Fruit fly (Drosophila melanogaster) whole organism, embryonic: Measurements from ENCODE around the gene PK2-R2.

Experiments
- B-H1 ChIP-seq: fragments of 200-800 bp; sonication (Bioruptor generic); IDR thresholded peaks from 3 replicates; pipeline ENCODE4 v1.3.6; 2022; ENCODE audit warnings: missing biosample characterization, missing genetic modification characterization
- BEAF-32 ChIP-seq: fragments of 200-800 bp; sonication (Bioruptor generic); optimal IDR thresholded peaks from 3 replicates; lab custom pipeline; 2017; ENCODE audit warnings: missing biosample characterization, missing genetic modification characterization, mild to moderate bottlenecking, moderate library complexity, missing genetic modification reagents
- CG11504 ChIP-seq: fragments of 200-800 bp; sonication (Bioruptor generic); optimal IDR thresholded peaks from 3 replicates; lab custom pipeline; 2019; ENCODE audit warnings: missing biosample characterization, mild to moderate bottlenecking, missing genetic modification characterization, moderate library complexity
- CG12942 ChIP-seq: fragments of 200-800 bp; sonication (Bioruptor generic); optimal IDR thresholded peaks from 3 replicates; lab custom pipeline; 2016; ENCODE audit warnings: missing biosample characterization, missing genetic modification characterization
- CG14441 ChIP-seq: fragments of 200-800 bp; sonication (Bioruptor generic); IDR thresholded peaks from 2 replicates; pipeline ENCODE4 v1.3.6; 2022; ENCODE audit warnings: missing biosample characterization, missing genetic modification characterization
- CG14710 ChIP-seq: fragments of 200-800 bp; sonication (Bioruptor generic); optimal IDR thresholded peaks from 3 replicates; lab custom pipeline; 2019; ENCODE audit warnings: missing biosample characterization, mild to moderate bottlenecking, missing genetic modification characterization, moderate library complexity
- CG15011 ChIP-seq: fragments of 200-800 bp; sonication (Bioruptor generic); optimal IDR thresholded peaks from 3 replicates; lab custom pipeline; 2018; ENCODE audit warnings: missing biosample characterization, mild to moderate bottlenecking, missing genetic modification characterization
- CG17359 ChIP-seq: fragments of 200-800 bp; sonication (Bioruptor generic); optimal IDR thresholded peaks from 3 replicates; lab custom pipeline; 2018; ENCODE audit warnings: missing biosample characterization, mild to moderate bottlenecking, missing genetic modification characterization, moderate library complexity
- CG17361 ChIP-seq: fragments of 200-800 bp; sonication (Bioruptor generic); IDR thresholded peaks from 3 replicates; pipeline ENCODE4 v1.3.6; 2022; ENCODE audit warnings: missing biosample characterization, missing genetic modification characterization
- CG18764 ChIP-seq: fragments of 200-800 bp; sonication (Bioruptor generic); optimal IDR thresholded peaks from 3 replicates; lab custom pipeline; 2016; ENCODE audit warnings: missing biosample characterization, missing genetic modification characterization
- CG2199 ChIP-seq: fragments of 200-800 bp; sonication (Bioruptor generic); IDR thresholded peaks from 3 replicates; pipeline ENCODE4 v1.3.6; 2022; ENCODE audit warnings: missing biosample characterization, missing genetic modification characterization
- CG30431 ChIP-seq: fragments of 200-800 bp; sonication (Bioruptor generic); optimal IDR thresholded peaks from 2 replicates; lab custom pipeline; 2017; ENCODE audit warnings: missing biosample characterization, missing genetic modification characterization
- CG3065 ChIP-seq: fragments of 200-800 bp; sonication (Bioruptor generic); optimal IDR thresholded peaks from 2 replicates; lab custom pipeline; 2016; ENCODE audit warnings: missing biosample characterization, missing genetic modification characterization
- CG32532 ChIP-seq: fragments of 200-800 bp; sonication (Bioruptor generic); IDR thresholded peaks from 2 replicates; pipeline ENCODE4 v1.3.6; 2022; ENCODE audit warnings: missing biosample characterization, missing genetic modification characterization
- CG3281 ChIP-seq: fragments of 200-800 bp; sonication (Bioruptor generic); optimal IDR thresholded peaks from 3 replicates; lab custom pipeline; 2017; ENCODE audit warnings: missing biosample characterization, mild to moderate bottlenecking, missing genetic modification characterization
- CG6854 ChIP-seq: fragments of 200-800 bp; sonication (Bioruptor generic); optimal IDR thresholded peaks from 3 replicates; lab custom pipeline; 2017; ENCODE audit warnings: missing biosample characterization, mild to moderate bottlenecking, missing genetic modification characterization
- CG8290 ChIP-seq, 3 experiments: fragments of 200-800 bp; sonication (Bioruptor generic); optimal IDR thresholded peaks; 2 replicates each; lab custom pipeline; 2016 to 2019; ENCODE audit warnings: missing biosample characterization in 3 of 3, missing genetic modification characterization in 3 of 3, mild to moderate bottlenecking in 2 of 3, moderate library complexity in 1 of 3
- CTCF ChIP-seq: fragments of 200-800 bp; sonication (Bioruptor generic); optimal IDR thresholded peaks from 2 replicates; lab custom pipeline; 2017; ENCODE audit warnings: missing biosample characterization, mild to moderate bottlenecking, missing genetic modification characterization, moderate library complexity
- Chrac-16 ChIP-seq: fragments of 200-800 bp; sonication (Bioruptor generic); optimal IDR thresholded peaks from 3 replicates; lab custom pipeline; 2016; ENCODE audit warnings: missing biosample characterization, missing genetic modification characterization
- CkIIα-i1 ChIP-seq: fragments of 200-800 bp; sonication (Bioruptor generic); IDR thresholded peaks from 2 replicates; pipeline ENCODE4 v1.3.6; 2022; ENCODE audit warnings: missing biosample characterization, missing genetic modification characterization
- D ChIP-seq, 2 experiments: fragments of 200-800 bp in 1 of 2; fragments of >200 bp in 1 of 2; sonication (Bioruptor generic) in 1 of 2; optimal IDR thresholded peaks; 2 replicates in 1 of 2; 3 replicates in 1 of 2; lab custom pipeline; 2017; ENCODE audit warnings: mild to moderate bottlenecking in 1 of 2, missing biosample characterization in 1 of 2, missing genetic modification characterization in 1 of 2, missing genetic modification reagents in 1 of 2
- Dip3 ChIP-seq: fragments of 200-800 bp; sonication (Bioruptor generic); optimal IDR thresholded peaks from 3 replicates; lab custom pipeline; 2016; ENCODE audit warnings: missing biosample characterization, missing genetic modification characterization
- Dll ChIP-seq: fragments of 200-800 bp; sonication (Bioruptor generic); IDR thresholded peaks from 4 replicates; pipeline ENCODE4 v1.3.6; 2022; ENCODE audit warnings: missing biosample characterization, missing genetic modification characterization; ENCODE audit not compliant: partially characterized antibody
- Drgx ChIP-seq: fragments of 200-800 bp; sonication (Bioruptor generic); IDR thresholded peaks from 2 replicates; pipeline ENCODE4 v1.3.6; 2022; ENCODE audit warnings: missing biosample characterization, missing genetic modification characterization
- MESR4 ChIP-seq: fragments of 200-800 bp; sonication (Bioruptor generic); optimal IDR thresholded peaks from 2 replicates; lab custom pipeline; 2018; ENCODE audit warnings: missing biosample characterization, mild to moderate bottlenecking, missing genetic modification characterization, moderate library complexity
- Max ChIP-seq: fragments of 200-800 bp; sonication (Bioruptor generic); optimal IDR thresholded peaks from 2 replicates; lab custom pipeline; 2016; ENCODE audit warnings: missing biosample characterization, mild to moderate bottlenecking, missing genetic modification characterization
- Med ChIP-seq: fragments of 200-800 bp; sonication (Bioruptor generic); peaks from one replicate; lab custom pipeline; 2016; ENCODE audit warnings: missing biosample characterization, missing genetic modification characterization, mild to moderate bottlenecking, inconsistent platforms, moderate library complexity
- NC2α ChIP-seq: fragments of 200-800 bp; sonication (Bioruptor generic); optimal IDR thresholded peaks from 2 replicates; lab custom pipeline; 2016; ENCODE audit warnings: missing biosample characterization, missing genetic modification characterization
- Nf-YB ChIP-seq: fragments of 200-800 bp; sonication (Bioruptor generic); optimal IDR thresholded peaks from 3 replicates; lab custom pipeline; 2019; ENCODE audit warnings: missing biosample characterization, mild to moderate bottlenecking, missing genetic modification characterization, moderate library complexity
- Oaz ChIP-seq: fragments of 200-800 bp; sonication (Bioruptor generic); IDR thresholded peaks from 2 replicates; pipeline ENCODE4 v1.3.6; 2022; ENCODE audit warnings: missing biosample characterization, missing genetic modification characterization
- Opbp ChIP-seq: fragments of 200-800 bp; sonication (Bioruptor generic); IDR thresholded peaks from 3 replicates; pipeline ENCODE4 v1.3.6; 2022; ENCODE audit warnings: missing biosample characterization, missing genetic modification characterization; ENCODE audit not compliant: partially characterized antibody
- Side ChIP-seq: fragments of 200-800 bp; sonication (Bioruptor generic); optimal IDR thresholded peaks from 2 replicates; lab custom pipeline; 2016; ENCODE audit warnings: missing biosample characterization, missing genetic modification characterization
- Trl ChIP-seq, 3 experiments: fragments of >200 bp in 2 of 3; fragments of 200-800 bp in 1 of 3; sonication (Bioruptor generic) in 1 of 3; optimal IDR thresholded peaks; 2 replicates in 1 of 3; 3 replicates in 2 of 3; lab custom pipeline; 2016 to 2017; ENCODE audit warnings: missing biosample characterization in 1 of 3, missing genetic modification characterization in 1 of 3
- al ChIP-seq: fragments of 200-800 bp; sonication (Bioruptor generic); IDR thresholded peaks from 2 replicates; pipeline ENCODE4 v1.3.6; 2022; ENCODE audit warnings: missing biosample characterization, missing genetic modification characterization
- btn ChIP-seq: fragments of 200-800 bp; sonication (Bioruptor generic); optimal IDR thresholded peaks from 2 replicates; lab custom pipeline; 2016; ENCODE audit warnings: missing biosample characterization, missing genetic modification characterization
- gro ChIP-seq: fragments of 200-800 bp; sonication (Bioruptor generic); optimal IDR thresholded peaks from 2 replicates; lab custom pipeline; 2016; ENCODE audit warnings: missing biosample characterization, missing genetic modification characterization
- hb ChIP-seq: fragments of 200-800 bp; sonication (Bioruptor generic); IDR thresholded peaks from 3 replicates; pipeline ENCODE4 v1.3.6; 2022; ENCODE audit warnings: missing biosample characterization, missing genetic modification characterization; ENCODE audit not compliant: partially characterized antibody
- insv ChIP-seq, 2 experiments: fragments of 200-800 bp; sonication (Bioruptor generic); optimal IDR thresholded peaks; 3 replicates each; lab custom pipeline; 2016 to 2018; ENCODE audit warnings: missing biosample characterization in 2 of 2, missing genetic modification characterization in 2 of 2
- kni ChIP-seq: fragments of 200-800 bp; sonication (Bioruptor generic); optimal IDR thresholded peaks from 3 replicates; lab custom pipeline; 2017; ENCODE audit warnings: mild to moderate bottlenecking, missing biosample characterization, missing genetic modification reagents, missing genetic modification characterization
- lab ChIP-seq: fragments of 200-800 bp; sonication (Bioruptor generic); optimal IDR thresholded peaks from 3 replicates; lab custom pipeline; 2017; ENCODE audit warnings: missing biosample characterization, missing genetic modification characterization, mild to moderate bottlenecking, moderate library complexity, missing genetic modification reagents
- pb ChIP-seq: fragments of 200-800 bp; sonication (Bioruptor generic); optimal IDR thresholded peaks from 3 replicates; lab custom pipeline; 2016; ENCODE audit warnings: missing biosample characterization, missing genetic modification characterization
- schlank ChIP-seq: fragments of 200-800 bp; sonication (Bioruptor generic); optimal IDR thresholded peaks from 2 replicates; lab custom pipeline; 2018; ENCODE audit warnings: missing biosample characterization, mild to moderate bottlenecking, missing genetic modification characterization
- sd ChIP-seq: fragments of 200-800 bp; sonication (Bioruptor generic); optimal IDR thresholded peaks from 3 replicates; lab custom pipeline; 2018; ENCODE audit warnings: missing biosample characterization, mild to moderate bottlenecking, missing genetic modification characterization, moderate library complexity
- sima ChIP-seq: fragments of 200-800 bp; sonication (Bioruptor generic); optimal IDR thresholded peaks from 2 replicates; lab custom pipeline; 2016; ENCODE audit warnings: missing biosample characterization, missing genetic modification characterization
- so ChIP-seq: fragments of 200-800 bp; sonication (Bioruptor generic); IDR thresholded peaks from 3 replicates; pipeline ENCODE4 v1.3.6; 2022; ENCODE audit warnings: missing biosample characterization, missing genetic modification characterization
- zen ChIP-seq: fragments of 200-800 bp; sonication (Bioruptor generic); optimal IDR thresholded peaks from 3 replicates; lab custom pipeline; 2018; ENCODE audit warnings: missing biosample characterization, mild to moderate bottlenecking, missing genetic modification characterization, moderate library complexity

Gene PK2-R2

dm6 chr3R:13364175-13365174 is 30.5 kb upstream of the PK2-R2 start, which contains the start of gene Dic1 (continued):
- TF ChIP-seq Nf-YB (GFP tag; lab: Kevin White, UChicago) (peak; percentile 86), NC2α (peak; percentile 78), CG6854 (GFP tag; lab: Kevin White, UChicago) (peak; percentile 98), pb (GFP tag; lab: Kevin White, UChicago) (peak; percentile 80), CG2199 (GFP tag; lab: Robert Waterston, UW) (peak; percentile 77; the same call in 1 of the 3 replicates), kni (GFP tag; lab: Kevin White, UChicago) (peak; percentile 94), CG8290 (GFP tag; optimal IDR thresholded peaks at IDR 0.05; lab: Kevin White, UChicago) (peak; percentile 75), CG8290 (tag; optimal IDR thresholded peaks at IDR 0.05; lab: Kevin White, UChicago) (peak in 1 of 2 experiments; percentile 74), Max (peak; percentile 95), Dll (GFP tag; lab: Robert Waterston, UW) (0 out of 4 replicates have a peak, but pooled peaks have one; percentile 30), CG15011 (GFP tag; lab: Kevin White, UChicago) (peak; percentile 95), Drgx (peak; percentile 91), CG32532 (peak; percentile 93), Med (GFP tag; lab: Kevin White, UChicago) (peak; percentile 98), Chrac-16 (GFP tag; lab: Kevin White, UChicago) (peak; percentile 96), BEAF-32 (GFP tag; lab: Kevin White, UChicago) (no peak), insv (GFP tag; optimal IDR thresholded peaks at IDR 0.05; lab: Kevin White, UChicago) (peak; percentile 45 to 76), hb (GFP tag; lab: Robert Waterston, UW) (no peak), sima (peak; percentile 59), zen (tag; lab: Kevin White, UChicago) (peak; percentile 93), Opbp (peak; percentile 52; the same call in 1 of the 3 replicates), CTCF (peak; percentile 63), CG11504 (tag; lab: Kevin White, UChicago) (peak; percentile 98), CG12942 (GFP tag; lab: Kevin White, UChicago) (peak; percentile 93), CG14710 (peak; percentile 98), Side (GFP tag; lab: Kevin White, UChicago) (peak; percentile 76), MESR4 (peak; percentile 10), al (GFP tag; lab: Robert Waterston, UW) (peak; percentile 91), CG30431 (peak; percentile 93), D (optimal IDR thresholded peaks at IDR 0.05; lab: Kevin White, UChicago) (no peak), D (GFP tag; optimal IDR thresholded peaks at IDR 0.05; lab: Kevin White, UChicago) (peak; percentile 98), schlank (peak; percentile 91), CG3281 (GFP tag; lab: Kevin White, UChicago) (peak; percentile 99), so (GFP tag; lab: Robert Waterston, UW) (peak; percentile 86), Trl (optimal IDR thresholded peaks at IDR 0.05; lab: Kevin White, UChicago) (peak; percentile 74 to 86), Trl (GFP tag; optimal IDR thresholded peaks at IDR 0.05; lab: Kevin White, UChicago) (peak; percentile 80), lab (GFP tag; lab: Kevin White, UChicago) (peak; percentile 98), Dip3 (GFP tag; lab: Kevin White, UChicago) (peak; percentile 92), CG14441 (peak; percentile 89), sd (tag; lab: Kevin White, UChicago) (peak; percentile 83), gro (GFP tag; lab: Kevin White, UChicago) (peak; percentile 71), CkIIα-i1 (GFP tag; lab: Robert Waterston, UW) (no peak; the same call in 1 of the 2 replicates), CG17361 (peak; percentile 99), CG3065 (GFP tag; lab: Kevin White, UChicago) (peak; percentile 61), B-H1 (GFP tag; lab: Robert Waterston, UW) (peak; percentile 82), CG18764 (GFP tag; lab: Kevin White, UChicago) (peak; percentile 93), Oaz (GFP tag; lab: Robert Waterston, UW) (peak; percentile 86), btn (peak; percentile 74), CG17359 (peak; percentile 98)
